Worm (Caenorhabditis elegans) whole organism, young adult: Measurements from ENCODE around the gene C56G2.5.

Experiments used
- F37B4.10 ChIP-seq: fragments of 200-800 bp; sonication (Bioruptor generic); IDR thresholded peaks from 2 replicates; pipeline ENCODE4 v1.3.6; 2022; ENCODE audit warnings: missing genetic modification characterization, missing compliant biosample characterization
- F57A8.1 ChIP-seq: fragments of 200-800 bp; sonication (Bioruptor generic); optimal IDR thresholded peaks from 2 replicates; lab custom pipeline; 2018; ENCODE audit warnings: mild to moderate bottlenecking, missing genetic modification characterization, moderate library complexity, missing compliant biosample characterization
- Y56A3A.18 ChIP-seq: fragments of 200-800 bp; sonication (Bioruptor generic); IDR thresholded peaks from 2 replicates; pipeline ENCODE4 v1.3.6; 2022; ENCODE audit warnings: missing genetic modification reagents, missing genetic modification characterization, missing compliant biosample characterization
- dpl-1 ChIP-seq: fragments of 150-350 bp; optimal IDR thresholded peaks from 2 replicates; lab custom pipeline; 2014; ENCODE audit warnings: missing biosample characterization, missing genetic modification reagents, missing genetic modification characterization
- egrh-3 ChIP-seq: fragments of 200-800 bp; sonication (Bioruptor generic); IDR thresholded peaks from 2 replicates; pipeline ENCODE4 v1.3.6; 2022; ENCODE audit warnings: missing genetic modification reagents, missing genetic modification characterization, missing compliant biosample characterization
- hrde-1 ChIP-seq: sonication (generic microtip); optimal IDR thresholded peaks from 2 replicates; lab custom pipeline; 2016; ENCODE audit warnings: missing genetic modification characterization, mild to moderate bottlenecking, missing compliant biosample characterization, moderate library complexity, missing genotype, missing genetic modification reagents, borderline replicate concordance
- lsy-27 ChIP-seq: sonication (generic microtip); optimal IDR thresholded peaks from 2 replicates; lab custom pipeline; 2017; ENCODE audit warnings: missing genetic modification characterization, mild to moderate bottlenecking, missing compliant biosample characterization, antibody characterized with exemption, missing genotype, borderline replicate concordance; ENCODE audit not compliant: insufficient read depth
- mel-28 ChIP-seq: sonication (generic microtip); optimal IDR thresholded peaks from 2 replicates; lab custom pipeline; 2016; ENCODE audit warnings: borderline replicate concordance, mild to moderate bottlenecking, missing genetic modification characterization, missing compliant biosample characterization
- nfya-1 ChIP-seq: sonication (generic microtip); optimal IDR thresholded peaks from 2 replicates; lab custom pipeline; 2017; ENCODE audit warnings: antibody characterized with exemption, missing compliant biosample characterization, missing genetic modification characterization, borderline replicate concordance; ENCODE audit not compliant: insufficient read depth
- rec-8 ChIP-seq, 2 experiments: sonication (generic microtip); optimal IDR thresholded peaks; 2 replicates each; lab custom pipeline; 2016; ENCODE audit warnings: mild to moderate bottlenecking in 2 of 2, missing genetic modification characterization in 2 of 2, missing genetic modification reagents in 2 of 2, missing genotype in 2 of 2, missing biosample characterization in 1 of 2, missing compliant biosample characterization in 1 of 2, moderate library complexity in 1 of 2
- snpc-4 ChIP-seq, 5 experiments: fragments of 150-350 bp in 1 of 5; sonication (generic microtip) in 4 of 5; optimal IDR thresholded peaks; 2 replicates each; lab custom pipeline; 2014 to 2018; ENCODE audit warnings: missing genetic modification characterization in 5 of 5, missing biosample characterization in 3 of 5, antibody characterized with exemption in 2 of 5, mild to moderate bottlenecking in 2 of 5, missing compliant biosample characterization in 2 of 5, missing genotype in 2 of 5, moderate library complexity in 2 of 5, missing genetic modification reagents in 1 of 5
- tbp1 ChIP-seq: fragments of 200-800 bp; sonication (Bioruptor generic); optimal IDR thresholded peaks from 2 replicates; lab custom pipeline; 2018; ENCODE audit warnings: mild to moderate bottlenecking, missing genetic modification characterization, missing compliant biosample characterization
- tlf-1 ChIP-seq: fragments of 200-800 bp; sonication (Bioruptor generic); optimal IDR thresholded peaks from 2 replicates; lab custom pipeline; 2018; ENCODE audit warnings: mild to moderate bottlenecking, missing genetic modification characterization, missing compliant biosample characterization
- unc-130 ChIP-seq: sonication (generic microtip); optimal IDR thresholded peaks from 2 replicates; lab custom pipeline; 2016; ENCODE audit warnings: missing genetic modification reagents, missing genetic modification characterization, missing compliant biosample characterization

DNA sequence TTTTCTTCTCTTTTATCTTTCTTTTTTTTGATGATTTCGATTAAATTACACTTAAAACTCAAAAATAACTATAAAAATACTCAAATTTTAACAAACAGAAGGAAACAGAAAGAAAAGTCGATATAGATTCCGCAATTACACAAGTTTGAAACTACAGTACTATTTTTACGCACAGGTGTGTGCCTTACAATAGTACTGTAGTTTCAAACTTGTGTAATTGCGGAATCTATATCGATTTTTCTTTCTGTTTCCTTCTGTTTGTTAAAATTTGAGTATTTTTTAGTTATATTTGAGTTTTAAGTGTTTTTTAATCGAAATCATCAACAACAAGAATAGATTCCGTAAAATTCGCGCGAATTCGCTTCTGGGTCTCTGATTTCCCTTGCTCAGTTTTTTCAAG is 41.0 kb downstream of the C56G2.5 start:
- TF ChIP-seq snpc-4 (GFP tag; optimal IDR thresholded peaks at IDR 0.05; lab: Kevin White, UChicago) (no peak), snpc-4 (tag; optimal IDR thresholded peaks at IDR 0.05; lab: Kevin White, UChicago) (no peak), nfya-1 (tag; lab: Kevin White, UChicago) (no peak), lsy-27 (tag; lab: Kevin White, UChicago) (no peak), F37B4.10 (GFP tag; lab: Robert Waterston, UW) (no peak), hrde-1 (tag; lab: Kevin White, UChicago) (no peak), F57A8.1 (GFP tag; lab: Kevin White, UChicago) (no peak), unc-130 (GFP tag; lab: Kevin White, UChicago) (no peak), Y56A3A.18 (no peak), egrh-3 (GFP tag; lab: Robert Waterston, UW) (no peak), tlf-1 (GFP tag; lab: Kevin White, UChicago) (no peak), tbp1 (GFP tag; lab: Kevin White, UChicago) (no peak), dpl-1 (GFP tag; lab: Kevin White, UChicago) (no peak), mel-28 (tag; lab: Kevin White, UChicago) (no peak), rec-8 (tag; optimal IDR thresholded peaks at IDR 0.05; lab: Kevin White, UChicago) (no peak)
